Fruit fly (Drosophila melanogaster) whole organism: ENCODE results near the gene Fhos.

ENCODE experiments used
- CG8478 ChIP-seq: fragments of >200 bp; optimal IDR thresholded peaks from 2 replicates; lab custom pipeline; 2018; ENCODE audit warnings: inconsistent platforms
- Dll ChIP-seq: fragments of >200 bp; optimal IDR thresholded peaks from 2 replicates; lab custom pipeline; 2017
- EcR ChIP-seq, 2 experiments: fragments of >200 bp; optimal IDR thresholded peaks; 2 replicates each; lab custom pipeline; 2017; ENCODE audit warnings: missing biosample characterization in 2 of 2, missing genetic modification characterization in 2 of 2, missing genetic modification reagents in 2 of 2
- pan ChIP-seq: fragments of >200 bp; optimal IDR thresholded peaks from 2 replicates; lab custom pipeline; 2017
- psq ChIP-seq: fragments of >200 bp; optimal IDR thresholded peaks from 2 replicates; lab custom pipeline; 2017
- usp ChIP-seq: fragments of >200 bp; optimal IDR thresholded peaks from 2 replicates; lab custom pipeline; 2017; ENCODE audit warnings: missing biosample characterization, missing genetic modification characterization, mixed read lengths

The Fhos gene

DNA sequence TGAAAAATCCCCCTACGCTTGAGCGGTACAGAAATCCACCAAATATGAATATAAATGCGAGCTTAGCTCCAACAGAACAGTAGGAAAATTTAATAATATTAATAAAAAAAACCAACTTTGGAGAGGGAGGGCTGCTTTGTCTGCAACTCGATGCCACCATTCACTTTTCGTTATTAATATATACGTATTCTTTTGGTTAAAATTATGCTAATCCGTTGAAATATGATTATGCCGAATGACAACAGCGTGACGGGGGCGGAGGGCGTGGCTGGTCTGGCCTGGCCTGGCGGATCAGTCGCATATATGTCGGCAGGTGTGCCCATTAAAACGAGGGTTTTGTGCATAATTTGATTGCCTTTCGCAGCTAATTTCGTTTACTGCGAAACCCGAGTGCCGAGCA, 82.0 kb downstream of the Fhos start:
- TF ChIP-seq pan (no peak), usp (GFP tag; lab: Kevin White, UChicago) (no peak), psq (lab: Kevin White, UChicago) (no peak), CG8478 (lab: Kevin White, UChicago) (no peak), Dll (no peak), EcR (GFP tag; optimal IDR thresholded peaks at IDR 0.05; lab: Kevin White, UChicago) (no peak)

DNA sequence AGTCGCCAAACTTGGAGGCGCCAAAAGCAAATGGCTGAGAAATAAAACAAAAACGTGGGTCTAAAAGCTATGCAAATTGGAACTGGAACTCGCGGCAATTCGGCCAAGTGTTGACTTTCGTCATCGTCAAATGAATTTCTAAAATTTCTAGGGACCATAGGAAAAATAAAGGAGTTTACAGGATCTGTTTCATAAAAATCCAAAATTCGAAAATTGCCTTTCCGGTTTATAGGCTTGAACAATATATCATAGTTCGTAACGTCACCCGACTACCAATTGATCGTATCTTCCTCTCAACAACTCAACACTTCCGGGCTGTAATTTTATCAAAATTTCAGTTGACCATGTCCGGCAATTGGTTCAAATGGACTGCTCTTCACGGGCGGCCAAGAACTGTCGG, 82.7 kb downstream of the Fhos start, which contains the start of gene CG32026:
TSS of gene CG32026 (plus strand) at position 301 of the 400 bp plus-strand sequence.
- TF ChIP-seq psq (lab: Kevin White, UChicago) = no peak
- no peak for TF ChIP-seq CG8478 (lab: Kevin White, UChicago)
- TF ChIP-seq pan = no peak
- no peak for TF ChIP-seq EcR (GFP tag; optimal IDR thresholded peaks at IDR 0.05; lab: Kevin White, UChicago)
- TF ChIP-seq Dll = no peak
- no peak for TF ChIP-seq usp (GFP tag; lab: Kevin White, UChicago)

DNA sequence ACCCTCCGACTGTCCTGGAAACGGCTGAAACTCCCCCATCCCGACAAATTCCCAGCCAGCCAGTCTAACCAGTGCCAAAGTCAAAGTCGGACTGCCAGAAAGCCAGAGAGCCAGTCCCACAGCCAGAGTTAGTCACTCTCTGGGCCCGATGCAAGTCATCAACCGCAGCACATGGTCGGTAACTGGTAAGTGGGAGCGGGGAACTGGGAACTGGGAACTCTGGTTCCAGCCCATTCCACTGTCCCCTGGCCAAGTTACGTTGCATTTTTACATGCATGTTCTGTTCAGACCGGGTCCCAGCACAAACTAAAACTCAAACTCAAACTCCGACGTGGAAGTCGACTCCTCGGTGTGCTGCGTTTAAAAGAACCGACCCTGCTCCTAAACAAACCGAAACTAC, 85.7 kb downstream of the Fhos start:
- TF ChIP-seq EcR (GFP tag; optimal IDR thresholded peaks at IDR 0.05; lab: Kevin White, UChicago) (peak in 1 of 2 experiments; percentile 83), CG8478 (lab: Kevin White, UChicago) (no peak), usp (GFP tag; lab: Kevin White, UChicago) (no peak), pan (no peak)

DNA sequence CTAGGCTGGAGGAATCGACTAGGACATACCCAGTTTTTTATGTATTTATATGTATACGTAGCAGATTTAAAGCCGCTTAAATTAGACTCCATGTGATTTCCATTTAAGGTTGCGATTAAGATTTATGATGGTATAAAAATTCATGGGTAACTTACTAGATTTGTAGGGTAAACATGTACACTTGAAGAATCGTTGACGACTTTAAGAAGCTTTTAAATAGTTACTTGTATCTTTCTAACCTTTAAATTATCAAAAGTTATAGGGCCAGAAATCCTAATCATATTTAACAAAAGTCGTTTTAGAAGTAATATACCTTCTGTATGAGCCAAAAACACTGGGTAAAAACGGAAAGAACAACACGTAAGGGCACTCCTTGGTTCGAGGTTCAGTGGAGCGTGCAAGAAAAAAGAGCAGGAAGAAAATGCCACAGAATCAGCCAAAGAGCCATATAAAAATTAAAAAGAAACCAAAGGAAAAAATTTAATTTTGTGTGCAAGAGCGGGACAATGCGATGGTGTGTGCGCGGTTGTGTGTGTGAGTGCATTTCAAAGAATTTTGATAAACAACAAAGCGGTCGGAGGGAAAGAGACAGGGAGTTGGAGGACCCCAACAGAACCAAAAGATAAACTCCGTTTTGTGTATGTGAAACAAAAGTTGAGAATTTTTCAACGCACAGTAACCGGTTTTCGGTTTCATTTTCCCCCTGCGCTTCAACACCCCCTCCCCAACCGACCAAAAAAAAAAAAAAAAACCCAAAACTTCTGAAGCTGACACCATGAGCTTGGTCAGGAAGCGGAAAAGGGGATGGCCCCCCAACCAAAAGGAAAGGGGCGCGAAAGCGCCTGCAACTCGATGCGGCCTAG, 86.4 kb downstream of the Fhos start:
- TF ChIP-seq pan (peak; percentile 88), CG8478 (lab: Kevin White, UChicago) (no peak)

DNA sequence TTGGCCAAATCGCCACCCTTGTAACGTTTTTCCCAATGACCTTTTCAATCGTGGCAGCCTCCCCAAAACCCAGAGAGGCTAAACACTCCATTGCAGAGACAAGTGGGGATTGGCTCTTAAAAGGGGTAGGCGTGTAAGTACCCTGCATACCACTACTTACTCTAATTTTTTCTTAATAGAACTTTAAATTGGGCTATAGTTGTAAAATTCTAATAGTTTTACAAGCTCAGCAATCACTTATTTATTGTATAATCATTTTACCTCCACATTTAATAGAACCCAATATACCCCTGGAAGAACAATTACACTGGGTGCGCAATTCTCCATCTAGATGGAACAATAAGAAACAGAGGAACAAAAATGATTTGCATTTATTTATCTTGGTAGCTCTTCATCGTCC, 88.3 kb downstream of the Fhos start:
- no peak for TF ChIP-seq usp (GFP tag; lab: Kevin White, UChicago)
- peak; percentile 63 for TF ChIP-seq pan

DNA sequence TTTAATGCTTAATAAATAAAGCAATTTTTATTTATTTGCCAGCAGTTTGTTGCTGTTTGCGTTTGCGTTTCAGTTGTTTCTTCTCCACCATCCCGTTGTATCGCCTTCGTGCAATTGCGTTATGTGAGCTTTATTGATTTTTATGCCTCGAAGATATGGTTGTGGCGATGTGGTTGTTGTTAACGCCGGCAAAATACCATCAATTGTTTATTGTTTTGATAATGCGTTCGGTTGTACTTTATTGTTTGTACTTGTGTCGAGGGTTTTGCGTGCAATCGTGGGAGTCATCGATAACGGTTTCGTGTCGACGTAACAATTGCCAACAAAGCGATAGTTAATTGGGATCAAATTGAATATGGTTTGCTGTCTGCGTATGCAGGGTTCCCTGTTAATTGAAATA, 88.9 kb downstream of the Fhos start:
- TF ChIP-seq CG8478 (lab: Kevin White, UChicago) (no peak), Dll (no peak), usp (GFP tag; lab: Kevin White, UChicago) (no peak), pan (no peak), EcR (GFP tag; optimal IDR thresholded peaks at IDR 0.05; lab: Kevin White, UChicago) (no peak), psq (lab: Kevin White, UChicago) (no peak)
